Worm (Caenorhabditis elegans) whole organism, L2 larva: ENCODE data around the gene C52G5.2.

ENCODE experiments used
- F13H6.1 ChIP-seq: sonication (generic microtip); optimal IDR thresholded peaks from 2 replicates; lab custom pipeline; 2016; ENCODE audit warnings: missing genetic modification characterization, missing compliant biosample characterization
- Y55F3AM.14 ChIP-seq: fragments of 200-800 bp; sonication (Bioruptor generic); optimal IDR thresholded peaks from 2 replicates; lab custom pipeline; 2018; ENCODE audit warnings: mild to moderate bottlenecking, missing genetic modification characterization, missing compliant biosample characterization
- ZK546.5 ChIP-seq: sonication (generic microtip); optimal IDR thresholded peaks from 2 replicates; lab custom pipeline; 2017; ENCODE audit warnings: missing biosample characterization, missing genetic modification characterization
- alr-1 ChIP-seq: fragments of 150-350 bp; optimal IDR thresholded peaks from 2 replicates; lab custom pipeline; 2014; ENCODE audit warnings: missing biosample characterization, missing genetic modification characterization
- blmp-1 ChIP-seq: sonication (generic microtip); optimal IDR thresholded peaks from 2 replicates; lab custom pipeline; 2017; ENCODE audit warnings: missing genetic modification characterization, mild to moderate bottlenecking, missing compliant biosample characterization, antibody characterized with exemption, moderate library complexity; ENCODE audit not compliant: insufficient read depth
- ceh-82 ChIP-seq: fragments of 150-350 bp; optimal IDR thresholded peaks from 2 replicates; lab custom pipeline; 2014; ENCODE audit warnings: missing biosample characterization, missing genetic modification characterization
- crh-2 ChIP-seq: sonication (generic microtip); optimal IDR thresholded peaks from 2 replicates; lab custom pipeline; 2017; ENCODE audit warnings: missing biosample characterization, missing genetic modification characterization
- dmd-4 ChIP-seq: sonication (generic microtip); optimal IDR thresholded peaks from 2 replicates; lab custom pipeline; 2017; ENCODE audit warnings: missing biosample characterization, missing genetic modification characterization
- egl-27 ChIP-seq: sonication (generic microtip); optimal IDR thresholded peaks from 3 replicates; lab custom pipeline; 2017; ENCODE audit warnings: missing biosample characterization, missing genetic modification reagents, missing genetic modification characterization
- elt-1 ChIP-seq: fragments of 150-350 bp; optimal IDR thresholded peaks from 2 replicates; lab custom pipeline; 2014; ENCODE audit warnings: missing biosample characterization, missing genetic modification characterization
- fos-1 ChIP-seq: fragments of 150-350 bp; optimal IDR thresholded peaks from 2 replicates; lab custom pipeline; 2014; ENCODE audit warnings: missing biosample characterization, missing genetic modification characterization
- gmeb-1 ChIP-seq: fragments of 150-350 bp; optimal IDR thresholded peaks from 2 replicates; lab custom pipeline; 2014; ENCODE audit warnings: missing biosample characterization, missing genetic modification characterization
- lin-13 ChIP-seq: fragments of 150-350 bp; optimal IDR thresholded peaks from 2 replicates; lab custom pipeline; 2014; ENCODE audit warnings: missing biosample characterization, missing genetic modification reagents, missing genetic modification characterization
- mdl-1 ChIP-seq, 2 experiments: fragments of 150-350 bp in 1 of 2; sonication (generic microtip) in 1 of 2; optimal IDR thresholded peaks; 2 replicates each; lab custom pipeline; 2017; ENCODE audit warnings: missing biosample characterization in 2 of 2, missing genetic modification characterization in 2 of 2
- nhr-12 ChIP-seq: fragments of 150-350 bp; optimal IDR thresholded peaks from 2 replicates; lab custom pipeline; 2014; ENCODE audit warnings: missing biosample characterization, missing genetic modification characterization
- nhr-129 ChIP-seq: fragments of 150-350 bp; optimal IDR thresholded peaks from 2 replicates; lab custom pipeline; 2014; ENCODE audit warnings: missing biosample characterization, missing genetic modification characterization
- nhr-21 ChIP-seq: fragments of 150-350 bp; optimal IDR thresholded peaks from 2 replicates; lab custom pipeline; 2014; ENCODE audit warnings: missing biosample characterization, missing genetic modification characterization
- nhr-23 ChIP-seq: fragments of 150-350 bp; optimal IDR thresholded peaks from 2 replicates; lab custom pipeline; 2014; ENCODE audit warnings: missing biosample characterization, missing genetic modification reagents, missing genetic modification characterization
- nhr-237 ChIP-seq: fragments of 150-350 bp; optimal IDR thresholded peaks from 2 replicates; lab custom pipeline; 2014; ENCODE audit warnings: missing biosample characterization, missing genetic modification characterization
- nhr-77 ChIP-seq: fragments of 150-350 bp; optimal IDR thresholded peaks from 2 replicates; lab custom pipeline; 2014; ENCODE audit warnings: missing biosample characterization, missing genetic modification characterization
- sem-4 ChIP-seq: fragments of 150-350 bp; optimal IDR thresholded peaks from 2 replicates; lab custom pipeline; 2014; ENCODE audit warnings: missing biosample characterization, missing genetic modification reagents, missing genetic modification characterization
- sma-3 ChIP-seq: sonication (generic microtip); optimal IDR thresholded peaks from 2 replicates; lab custom pipeline; 2016; ENCODE audit warnings: missing genetic modification reagents, missing genetic modification characterization, missing compliant biosample characterization
- sma-9 ChIP-seq, 2 experiments: fragments of 150-350 bp in 1 of 2; sonication (generic microtip) in 1 of 2; optimal IDR thresholded peaks; 2 replicates each; lab custom pipeline; 2014 to 2016; ENCODE audit warnings: missing genetic modification characterization in 2 of 2, mild to moderate bottlenecking in 1 of 2, missing biosample characterization in 1 of 2, missing compliant biosample characterization in 1 of 2, missing genetic modification reagents in 1 of 2, moderate library complexity in 1 of 2
- snpc-4 ChIP-seq: fragments of 150-350 bp; optimal IDR thresholded peaks from 2 replicates; lab custom pipeline; 2014; ENCODE audit warnings: missing biosample characterization, missing genetic modification characterization
- unc-62 ChIP-seq: fragments of 150-350 bp; optimal IDR thresholded peaks from 2 replicates; lab custom pipeline; 2014; ENCODE audit warnings: missing biosample characterization, missing genetic modification reagents, missing genetic modification characterization
- zag-1 ChIP-seq: fragments of 150-350 bp; optimal IDR thresholded peaks from 2 replicates; lab custom pipeline; 2014; ENCODE audit warnings: missing biosample characterization, missing genetic modification characterization

Gene C52G5.2

ce11 chrX:12843011-12843410, at the start of gene C52G5.2:
Gene C52G5.2 (plus strand): TSS chrX:12843311.
- TF ChIP-seq elt-1 (tag; lab: Kevin White, UChicago) (no peak), nhr-129 (tag; lab: Kevin White, UChicago) (no peak), ceh-82 (tag; lab: Kevin White, UChicago) (no peak), Y55F3AM.14 (GFP tag; lab: Kevin White, UChicago) (no peak), nhr-237 (tag; lab: Kevin White, UChicago) (no peak), snpc-4 (tag; lab: Kevin White, UChicago) (no peak), blmp-1 (tag; lab: Kevin White, UChicago) (no peak)

ce11 chrX:12793796-12794195, 49.3 kb upstream of the C52G5.2 start, which contains the start of gene abf-6:
Gene abf-6 (plus strand): TSS chrX:12794118.
- TF ChIP-seq F13H6.1 (peak; percentile 15), nhr-129 (tag; lab: Kevin White, UChicago) (peak; percentile 5), ceh-82 (tag; lab: Kevin White, UChicago) (no peak)

ce11 chrX:12799831-12800230, 43.3 kb upstream of the C52G5.2 start:
- TF ChIP-seq nhr-21 (no peak), gmeb-1 (tag; lab: Kevin White, UChicago) (no peak), elt-1 (tag; lab: Kevin White, UChicago) (no peak), ZK546.5 (tag; lab: Kevin White, UChicago) (no peak), nhr-12 (tag; lab: Kevin White, UChicago) (no peak)

ce11 chrX:12806926-12807325, 36.2 kb upstream of the C52G5.2 start:
- TF ChIP-seq crh-2 (tag; lab: Kevin White, UChicago) (peak; percentile 15), nhr-23 (tag; lab: Kevin White, UChicago) (no peak), fos-1 (tag; lab: Kevin White, UChicago) (peak; percentile 72)

ce11 chrX:12808085-12808922, 34.8 kb upstream of the C52G5.2 start, which contains the start of gene nhr-27:
Gene nhr-27 (minus strand): TSS chrX:12808318.
- TF ChIP-seq unc-62 (GFP tag; lab: Kevin White, UChicago): no peak
- TF ChIP-seq nhr-237 (tag; lab: Kevin White, UChicago): no peak
- TF ChIP-seq blmp-1 (tag; lab: Kevin White, UChicago): peak; percentile 52

- no peak for TF ChIP-seq ZK546.5 (tag; lab: Kevin White, UChicago)
- TF ChIP-seq snpc-4 (tag; lab: Kevin White, UChicago): no peak
- TF ChIP-seq alr-1 (tag; lab: Kevin White, UChicago): no peak
- no peak for TF ChIP-seq dmd-4 (tag; lab: Kevin White, UChicago)
Observed at ce11 chrX:12813539-12813938, 29.6 kb upstream of the C52G5.2 start, which contains the start of gene gei-3. Gene gei-3 (minus strand): TSS chrX:12813639.

- TF ChIP-seq lin-13 (no peak), egl-27 (tag; lab: Kevin White, UChicago) (no peak), sem-4 (tag; lab: Kevin White, UChicago) (no peak), zag-1 (tag; lab: Kevin White, UChicago) (no peak), sma-9 (GFP tag; optimal IDR thresholded peaks at IDR 0.05; lab: Kevin White, UChicago) (no peak), sma-9 (tag; optimal IDR thresholded peaks at IDR 0.05; lab: Kevin White, UChicago) (no peak), mdl-1 (tag; optimal IDR thresholded peaks at IDR 0.05; lab: Kevin White, UChicago) (no peak), nhr-77 (tag; lab: Kevin White, UChicago) (no peak), dmd-4 (tag; lab: Kevin White, UChicago) (no peak), sma-3 (GFP tag; lab: Kevin White, UChicago) (no peak)
Observed at ce11 chrX:12815367-12815766, 27.7 kb upstream of the C52G5.2 start.
